Worm (Caenorhabditis elegans) whole organism, late embryonic: Measurements from ENCODE around the gene php-3.

Source experiments
- ama-1 ChIP-seq: fragments of 150-350 bp; optimal IDR thresholded peaks from 2 replicates; lab custom pipeline; 2014
- ceh-24 ChIP-seq: sonication (generic microtip); optimal IDR thresholded peaks from 2 replicates; lab custom pipeline; 2016; ENCODE audit warnings: mild to moderate bottlenecking, missing genetic modification characterization, missing compliant biosample characterization
- elt-4 ChIP-seq: sonication (generic microtip); optimal IDR thresholded peaks from 2 replicates; lab custom pipeline; 2016; ENCODE audit warnings: missing genetic modification characterization, missing compliant biosample characterization
- fax-1 ChIP-seq: sonication (generic microtip); optimal IDR thresholded peaks from 2 replicates; lab custom pipeline; 2016; ENCODE audit warnings: missing genotype, missing genetic modification characterization, missing compliant biosample characterization
- fkh-10 ChIP-seq: fragments of 150-350 bp; optimal IDR thresholded peaks from 2 replicates; lab custom pipeline; 2014; ENCODE audit warnings: missing biosample characterization, missing genetic modification reagents, missing genetic modification characterization
- pros-1 ChIP-seq: fragments of 150-350 bp; optimal IDR thresholded peaks from 2 replicates; lab custom pipeline; 2014; ENCODE audit warnings: missing biosample characterization, missing genetic modification reagents, missing genetic modification characterization
- ref-2 ChIP-seq: sonication (generic microtip); optimal IDR thresholded peaks from 2 replicates; lab custom pipeline; 2016; ENCODE audit warnings: missing genetic modification characterization, missing compliant biosample characterization
- rnt-1 ChIP-seq: sonication (generic microtip); optimal IDR thresholded peaks from 2 replicates; lab custom pipeline; 2016; ENCODE audit warnings: missing genetic modification characterization, missing compliant biosample characterization
- sdc-2 ChIP-seq: sonication (generic microtip); optimal IDR thresholded peaks from 2 replicates; lab custom pipeline; 2016; ENCODE audit warnings: missing genotype, missing genetic modification characterization, missing compliant biosample characterization
- ttx-3 ChIP-seq: sonication (generic microtip); optimal IDR thresholded peaks from 2 replicates; lab custom pipeline; 2016; ENCODE audit warnings: missing genetic modification reagents, missing genetic modification characterization, missing compliant biosample characterization
- unc-55 ChIP-seq: sonication (generic microtip); optimal IDR thresholded peaks from 2 replicates; lab custom pipeline; 2017; ENCODE audit warnings: missing biosample characterization, missing genetic modification reagents, missing genetic modification characterization

DNA sequence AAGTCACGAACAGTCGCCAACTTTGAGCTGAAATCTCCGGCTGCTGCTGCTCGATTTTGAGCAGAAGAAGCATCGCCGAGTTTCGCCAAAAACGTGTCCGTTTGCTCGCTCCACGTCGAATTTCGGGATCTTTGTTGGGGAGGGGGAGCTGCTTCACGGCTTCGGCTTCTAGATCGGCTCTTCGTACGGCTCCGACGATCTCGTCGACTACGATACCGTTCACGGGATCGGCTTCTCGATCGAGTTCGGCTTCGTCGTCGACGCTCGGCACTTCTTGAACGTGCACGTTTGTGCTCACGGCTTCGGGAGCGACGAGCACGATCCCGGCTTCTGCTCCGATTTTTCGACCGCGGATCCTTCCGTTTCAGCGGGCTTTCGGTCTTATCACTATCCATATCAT, 40.1 kb downstream of the php-3 start:
- no peak for TF ChIP-seq rnt-1
- TF ChIP-seq unc-55 (GFP tag; lab: Kevin White, UChicago) = no peak
- TF ChIP-seq fkh-10 (GFP tag; lab: Kevin White, UChicago) = no peak
- TF ChIP-seq elt-4 (tag; lab: Kevin White, UChicago) = no peak
- TF ChIP-seq fax-1 (tag; lab: Kevin White, UChicago) = no peak
- TF ChIP-seq ref-2 (tag; lab: Kevin White, UChicago) = no peak
- TF ChIP-seq ceh-24 = no peak
- TF ChIP-seq sdc-2 (tag; lab: Kevin White, UChicago) = no peak
- no peak for TF ChIP-seq ama-1
- no peak for TF ChIP-seq ttx-3
- no peak for TF ChIP-seq pros-1 (tag; lab: Kevin White, UChicago)
